Fruit fly (Drosophila melanogaster) whole organism, embryonic: ENCODE data around the gene CG17105.
A peak's percentile ranks its signal among the peaks of the same experiment; 100 is the strongest.

Experiments used
- Antp ChIP-seq: fragments of 200-800 bp; sonication (Bioruptor generic); optimal IDR thresholded peaks from 3 replicates; lab custom pipeline; 2016; ENCODE audit warnings: missing biosample characterization, missing genetic modification characterization
- CG11723 ChIP-seq: fragments of 200-800 bp; sonication (Bioruptor generic); optimal IDR thresholded peaks from 2 replicates; lab custom pipeline; 2017; ENCODE audit warnings: missing biosample characterization, mild to moderate bottlenecking, missing genetic modification characterization
- CG13894 ChIP-seq: fragments of 200-800 bp; sonication (Bioruptor generic); optimal IDR thresholded peaks from 3 replicates; lab custom pipeline; 2018; ENCODE audit warnings: missing biosample characterization, mild to moderate bottlenecking, missing genetic modification characterization, moderate library complexity
- CG14965 ChIP-seq: fragments of 200-800 bp; sonication (Bioruptor generic); optimal IDR thresholded peaks from 2 replicates; lab custom pipeline; 2016; ENCODE audit warnings: missing biosample characterization, missing genetic modification characterization, borderline replicate concordance
- CG16813 ChIP-seq: fragments of 200-800 bp; sonication (Bioruptor generic); IDR thresholded peaks from 3 replicates; pipeline ENCODE4 v1.3.6; 2022; ENCODE audit warnings: missing biosample characterization, missing genetic modification characterization; ENCODE audit not compliant: partially characterized antibody
- CG16815 ChIP-seq: fragments of 200-800 bp; sonication (Bioruptor generic); optimal IDR thresholded peaks from 3 replicates; lab custom pipeline; 2017; ENCODE audit warnings: missing biosample characterization, mild to moderate bottlenecking, missing genetic modification characterization
- CG2120 ChIP-seq: fragments of 200-800 bp; sonication (Bioruptor generic); optimal IDR thresholded peaks from 3 replicates; lab custom pipeline; 2016; ENCODE audit warnings: missing biosample characterization, missing genetic modification characterization
- CG2678 ChIP-seq: fragments of 200-800 bp; sonication (Bioruptor generic); optimal IDR thresholded peaks from 3 replicates; lab custom pipeline; 2019; ENCODE audit warnings: missing biosample characterization, mild to moderate bottlenecking, missing genetic modification characterization, moderate library complexity
- CG30403 ChIP-seq: fragments of 200-800 bp; sonication (Bioruptor generic); optimal IDR thresholded peaks from 3 replicates; lab custom pipeline; 2016; ENCODE audit warnings: missing biosample characterization, missing genetic modification characterization
- CG31388 ChIP-seq: fragments of 200-800 bp; sonication (Bioruptor generic); optimal IDR thresholded peaks from 2 replicates; lab custom pipeline; 2016; ENCODE audit warnings: missing biosample characterization, missing genetic modification characterization
- CG32532 ChIP-seq: fragments of 200-800 bp; sonication (Bioruptor generic); IDR thresholded peaks from 2 replicates; pipeline ENCODE4 v1.3.6; 2022; ENCODE audit warnings: missing biosample characterization, missing genetic modification characterization
- CG3281 ChIP-seq: fragments of 200-800 bp; sonication (Bioruptor generic); optimal IDR thresholded peaks from 3 replicates; lab custom pipeline; 2017; ENCODE audit warnings: missing biosample characterization, mild to moderate bottlenecking, missing genetic modification characterization
- CG6854 ChIP-seq: fragments of 200-800 bp; sonication (Bioruptor generic); optimal IDR thresholded peaks from 3 replicates; lab custom pipeline; 2017; ENCODE audit warnings: missing biosample characterization, mild to moderate bottlenecking, missing genetic modification characterization
- CG7786 ChIP-seq: fragments of 200-800 bp; sonication (Bioruptor generic); optimal IDR thresholded peaks from 2 replicates; lab custom pipeline; 2016; ENCODE audit warnings: missing biosample characterization, missing genetic modification characterization
- CG9932 ChIP-seq: fragments of 200-800 bp; sonication (Bioruptor generic); IDR thresholded peaks from 2 replicates; pipeline ENCODE4 v1.3.6; 2022; ENCODE audit warnings: missing biosample characterization, missing genetic modification characterization
- D19B ChIP-seq: fragments of 200-800 bp; sonication (Bioruptor generic); optimal IDR thresholded peaks from 2 replicates; lab custom pipeline; 2017; ENCODE audit warnings: missing biosample characterization, mild to moderate bottlenecking, missing genetic modification characterization
- Fer3 ChIP-seq: fragments of 200-800 bp; sonication (Bioruptor generic); optimal IDR thresholded peaks from 2 replicates; lab custom pipeline; 2018; ENCODE audit warnings: missing biosample characterization, mild to moderate bottlenecking, missing genetic modification characterization, moderate library complexity
- HHEX ChIP-seq: fragments of 200-800 bp; sonication (Bioruptor generic); optimal IDR thresholded peaks from 3 replicates; lab custom pipeline; 2017; ENCODE audit warnings: missing biosample characterization, mild to moderate bottlenecking, missing genetic modification characterization, missing genetic modification reagents
- Hsf ChIP-seq: fragments of 200-800 bp; sonication (Bioruptor generic); optimal IDR thresholded peaks from 3 replicates; lab custom pipeline; 2016; ENCODE audit warnings: missing biosample characterization, missing genetic modification characterization
- Med ChIP-seq: fragments of 200-800 bp; sonication (Bioruptor generic); peaks from one replicate; lab custom pipeline; 2016; ENCODE audit warnings: missing biosample characterization, missing genetic modification characterization, mild to moderate bottlenecking, inconsistent platforms, moderate library complexity
- Meics ChIP-seq: fragments of 200-800 bp; sonication (Bioruptor generic); optimal IDR thresholded peaks from 2 replicates; lab custom pipeline; 2017; ENCODE audit warnings: missing biosample characterization, mild to moderate bottlenecking, missing genetic modification characterization
- Usf ChIP-seq: fragments of 200-800 bp; sonication (Bioruptor generic); optimal IDR thresholded peaks from 2 replicates; lab custom pipeline; 2017; ENCODE audit warnings: missing genotype, missing biosample characterization, missing genetic modification characterization
- Vsx1 ChIP-seq: fragments of 200-800 bp; sonication (Bioruptor generic); optimal IDR thresholded peaks from 2 replicates; lab custom pipeline; 2017; ENCODE audit warnings: missing biosample characterization, mild to moderate bottlenecking, missing genetic modification characterization, missing genetic modification reagents
- Xrp1 ChIP-seq: fragments of 200-800 bp; sonication (Bioruptor generic); IDR thresholded peaks from 2 replicates; pipeline ENCODE4 v1.3.6; 2022; ENCODE audit warnings: missing biosample characterization, missing genetic modification characterization
- abd-A ChIP-seq: fragments of 200-800 bp; sonication (Bioruptor generic); optimal IDR thresholded peaks from 3 replicates; lab custom pipeline; 2019; ENCODE audit warnings: missing biosample characterization, mild to moderate bottlenecking, missing genetic modification characterization, moderate library complexity
- al ChIP-seq: fragments of 200-800 bp; sonication (Bioruptor generic); IDR thresholded peaks from 2 replicates; pipeline ENCODE4 v1.3.6; 2022; ENCODE audit warnings: missing biosample characterization, missing genetic modification characterization
- bab2 ChIP-seq: fragments of 200-800 bp; sonication (Bioruptor generic); optimal IDR thresholded peaks from 2 replicates; lab custom pipeline; 2016; ENCODE audit warnings: missing biosample characterization, missing genetic modification characterization
- chinmo ChIP-seq: fragments of 200-800 bp; sonication (Bioruptor generic); IDR thresholded peaks from 4 replicates; pipeline ENCODE4 v1.3.6; 2022; ENCODE audit warnings: missing biosample characterization, missing genetic modification characterization; ENCODE audit not compliant: partially characterized antibody
- dati ChIP-seq: fragments of 200-800 bp; sonication (Bioruptor generic); IDR thresholded peaks from 2 replicates; pipeline ENCODE4 v1.3.6; 2022; ENCODE audit warnings: missing biosample characterization, missing genetic modification characterization
- dysf ChIP-seq: fragments of 200-800 bp; sonication (Bioruptor generic); IDR thresholded peaks from 3 replicates; pipeline ENCODE4 v1.3.6; 2022; ENCODE audit warnings: missing biosample characterization, missing genetic modification characterization
- grau ChIP-seq: fragments of 200-800 bp; optimal IDR thresholded peaks from 3 replicates; lab custom pipeline; 2019; ENCODE audit warnings: missing biosample characterization, mild to moderate bottlenecking, missing genetic modification characterization, moderate library complexity
- ind ChIP-seq: fragments of 200-800 bp; sonication (Bioruptor generic); optimal IDR thresholded peaks from 3 replicates; lab custom pipeline; 2016; ENCODE audit warnings: missing biosample characterization, missing genetic modification characterization
- knrl ChIP-seq: fragments of 200-800 bp; sonication (Bioruptor generic); IDR thresholded peaks from 3 replicates; pipeline ENCODE4 v1.3.6; 2022; ENCODE audit warnings: missing biosample characterization, missing genetic modification characterization; ENCODE audit not compliant: partially characterized antibody
- lab ChIP-seq: fragments of 200-800 bp; sonication (Bioruptor generic); optimal IDR thresholded peaks from 3 replicates; lab custom pipeline; 2017; ENCODE audit warnings: missing biosample characterization, missing genetic modification characterization, mild to moderate bottlenecking, moderate library complexity, missing genetic modification reagents
- mam ChIP-seq: fragments of 200-800 bp; sonication (Bioruptor generic); optimal IDR thresholded peaks from 3 replicates; lab custom pipeline; 2016; ENCODE audit warnings: missing biosample characterization, missing genetic modification characterization
- pho ChIP-seq: fragments of 200-800 bp; sonication (Bioruptor generic); optimal IDR thresholded peaks from 2 replicates; lab custom pipeline; 2016; ENCODE audit warnings: missing biosample characterization, missing genetic modification characterization
- prd ChIP-seq, 3 experiments: fragments of >200 bp in 2 of 3; fragments of 200-800 bp in 1 of 3; sonication (Bioruptor generic) in 1 of 3; optimal IDR thresholded peaks in 2 of 3; IDR thresholded peaks in 1 of 3; 2 replicates in 2 of 3; 3 replicates in 1 of 3; pipeline versions ENCODE4 v1.3.6 to Lab custom; 2017 to 2022; ENCODE audit warnings: missing biosample characterization in 1 of 3, missing genetic modification characterization in 1 of 3
- pros ChIP-seq: fragments of 200-800 bp; sonication (Bioruptor generic); optimal IDR thresholded peaks from 3 replicates; lab custom pipeline; 2019; ENCODE audit warnings: missing biosample characterization, mild to moderate bottlenecking, missing genetic modification characterization, moderate library complexity
- pzg ChIP-seq: fragments of 200-800 bp; sonication (Bioruptor generic); optimal IDR thresholded peaks from 3 replicates; lab custom pipeline; 2018; ENCODE audit warnings: missing biosample characterization, mild to moderate bottlenecking, missing genetic modification characterization, moderate library complexity
- slbo ChIP-seq: fragments of 200-800 bp; sonication (Bioruptor generic); IDR thresholded peaks from 2 replicates; pipeline ENCODE4 v1.3.6; 2022; ENCODE audit warnings: missing biosample characterization, missing genetic modification characterization
- slou ChIP-seq: fragments of 200-800 bp; sonication (Bioruptor generic); optimal IDR thresholded peaks from 3 replicates; lab custom pipeline; 2016; ENCODE audit warnings: missing biosample characterization, missing genetic modification characterization
- tio ChIP-seq: fragments of 200-800 bp; sonication (Bioruptor generic); optimal IDR thresholded peaks from 2 replicates; lab custom pipeline; 2017; ENCODE audit warnings: missing biosample characterization, missing genetic modification characterization, inconsistent platforms
- ttk ChIP-seq: fragments of 200-800 bp; sonication (Bioruptor generic); IDR thresholded peaks from 2 replicates; pipeline ENCODE4 v2.1.2; 2022; ENCODE audit warnings: missing biosample characterization, missing genetic modification characterization
- vfl ChIP-seq: fragments of 200-800 bp; sonication (Bioruptor generic); optimal IDR thresholded peaks from 2 replicates; lab custom pipeline; 2016; ENCODE audit warnings: missing biosample characterization, missing genetic modification characterization
- vvl ChIP-seq: fragments of 200-800 bp; sonication (Bioruptor generic); IDR thresholded peaks from 2 replicates; pipeline ENCODE4 v1.3.6; 2022; ENCODE audit warnings: missing biosample characterization, missing genetic modification characterization
- zf30C ChIP-seq: fragments of 200-800 bp; sonication (Bioruptor generic); optimal IDR thresholded peaks from 3 replicates; lab custom pipeline; 2018; ENCODE audit warnings: missing biosample characterization, mild to moderate bottlenecking, missing genetic modification characterization
- zfh2 ChIP-seq: fragments of 200-800 bp; sonication (Bioruptor generic); optimal IDR thresholded peaks from 2 replicates; lab custom pipeline; 2016; ENCODE audit warnings: missing biosample characterization, missing genetic modification characterization

The CG17105 gene

dm6 chr2L:10681602-10682001, 772 bp downstream of the CG17105 start, which contains the start of gene CG17107:
CG17107 (plus strand) TSS chr2L:10681902.
- TF ChIP-seq Antp (no peak), knrl (no peak), vfl (GFP tag; lab: Kevin White, UChicago) (no peak), dati (no peak), CG14965 (GFP tag; lab: Kevin White, UChicago) (no peak), CG11723 (GFP tag; lab: Kevin White, UChicago) (no peak), ind (GFP tag; lab: Kevin White, UChicago) (no peak), slou (no peak), pho (no peak), ttk (no peak)

dm6 chr2L:10682197-10682596, 1.4 kb downstream of the CG17105 start:
- no peak for TF ChIP-seq CG6854 (GFP tag; lab: Kevin White, UChicago)
- peak; percentile 95 for TF ChIP-seq abd-A (tag; lab: Kevin White, UChicago)
- peak; percentile 8 for TF ChIP-seq CG13894 (tag; lab: Kevin White, UChicago)
- TF ChIP-seq pros (GFP tag; lab: Kevin White, UChicago): peak; percentile 42
- peak; percentile 69; the same call in 1 of the 2 replicates for TF ChIP-seq vvl (GFP tag; lab: Robert Waterston, UW)
- 0 out of 4 replicates have a peak, but pooled peaks have one; percentile 50 for TF ChIP-seq chinmo
- no peak for TF ChIP-seq pzg
- 0 out of 2 replicates have a peak, but pooled peaks have one; percentile 16 for TF ChIP-seq slbo
- TF ChIP-seq Vsx1 (GFP tag; lab: Kevin White, UChicago): peak; percentile 12
- TF ChIP-seq, all 482 proteins: peak for 7

dm6 chr2L:10682912-10683311, 2.1 kb downstream of the CG17105 start:
- peak; percentile 18 for TF ChIP-seq grau
- TF ChIP-seq HHEX: no peak
- no peak for TF ChIP-seq Fer3
- peak; percentile 1 for TF ChIP-seq lab
- TF ChIP-seq knrl: no peak
- 0 out of 3 replicates have a peak, but pooled peaks have one; percentile 14 for TF ChIP-seq CG16813 (GFP tag; lab: Robert Waterston, UW)
- TF ChIP-seq dysf: peak; percentile 5; the same call in 1 of the 3 replicates
- peak; percentile 26 for TF ChIP-seq Meics
- no peak for TF ChIP-seq zf30C
- TF ChIP-seq CG3281 (GFP tag; lab: Kevin White, UChicago): peak; percentile 18
- TF ChIP-seq CG2678 (tag; lab: Kevin White, UChicago): peak; percentile 30
- TF ChIP-seq slbo: peak; percentile 28; the same call in 1 of the 2 replicates
- TF ChIP-seq CG2120: peak; percentile 56
- peak; percentile 18 for TF ChIP-seq CG16815
- TF ChIP-seq tio: peak; percentile 18
- peak; percentile 1 for TF ChIP-seq CG30403
- TF ChIP-seq CG7786 (GFP tag; lab: Kevin White, UChicago): peak; percentile 10
- TF ChIP-seq Usf (GFP tag; lab: Kevin White, UChicago): peak; percentile 7
- peak; percentile 14 for TF ChIP-seq Hsf (GFP tag; lab: Kevin White, UChicago)
- TF ChIP-seq Med (GFP tag; lab: Kevin White, UChicago): peak; percentile 87
- TF ChIP-seq vvl (GFP tag; lab: Robert Waterston, UW): 0 out of 2 replicates have a peak, but pooled peaks have one; percentile 15
- TF ChIP-seq CG32532 (GFP tag; lab: Robert Waterston, UW): peak; percentile 61
- TF ChIP-seq D19B: peak; percentile 86
- TF ChIP-seq bab2 (GFP tag; lab: Kevin White, UChicago): no peak
- peak; percentile 23; the same call in 1 of the 2 replicates for TF ChIP-seq Xrp1 (GFP tag; lab: Robert Waterston, UW)
- TF ChIP-seq CG31388 (GFP tag; lab: Kevin White, UChicago): no peak
- TF ChIP-seq CG9932: peak; percentile 72
- no peak for TF ChIP-seq slou
- no peak for TF ChIP-seq mam
- peak; percentile 5; the same call in 1 of the 2 replicates for TF ChIP-seq al (GFP tag; lab: Robert Waterston, UW)
- peak; percentile 26 for TF ChIP-seq zfh2 (GFP tag; lab: Kevin White, UChicago)
- TF ChIP-seq prd (optimal IDR thresholded peaks at IDR 0.05; lab: Kevin White, UChicago): no peak
- TF ChIP-seq prd (GFP tag; IDR thresholded peaks at IDR 0.05; lab: Robert Waterston, UW): 0 out of 3 replicates have a peak, but pooled peaks have one; percentile 11
